Fruit fly (Drosophila melanogaster) whole organism, embryonic: ENCODE data around the gene Zaf1.
A peak's percentile ranks its signal among the peaks of the same experiment; 100 is the strongest.

Experiments used
- CG10959 ChIP-seq: fragments of 200-800 bp; sonication (Bioruptor generic); IDR thresholded peaks from 2 replicates; pipeline ENCODE4 v1.3.6; 2022; ENCODE audit warnings: missing biosample characterization, missing genetic modification characterization
- CG11093 ChIP-seq: fragments of 200-800 bp; sonication (Bioruptor generic); IDR thresholded peaks from 3 replicates; pipeline ENCODE4 v1.3.6; 2022; ENCODE audit warnings: missing biosample characterization, missing genetic modification characterization
- CG11560 ChIP-seq: fragments of 200-800 bp; sonication (Bioruptor generic); IDR thresholded peaks from 3 replicates; pipeline ENCODE4 v1.3.6; 2022; ENCODE audit warnings: missing biosample characterization, missing genetic modification characterization
- CG12071 ChIP-seq: fragments of 200-800 bp; sonication (Bioruptor generic); optimal IDR thresholded peaks from 3 replicates; lab custom pipeline; 2018; ENCODE audit warnings: missing biosample characterization, mild to moderate bottlenecking, missing genetic modification characterization
- CG13287 ChIP-seq: fragments of 200-800 bp; sonication (Bioruptor generic); IDR thresholded peaks from 2 replicates; pipeline ENCODE4 v1.3.6; 2022; ENCODE audit warnings: missing biosample characterization, missing genetic modification characterization; ENCODE audit not compliant: partially characterized antibody
- CG13624 ChIP-seq: fragments of 200-800 bp; sonication (Bioruptor generic); optimal IDR thresholded peaks from 2 replicates; lab custom pipeline; 2016; ENCODE audit warnings: missing biosample characterization, missing genetic modification characterization
- CG13775 ChIP-seq: fragments of 200-800 bp; sonication (Bioruptor generic); optimal IDR thresholded peaks from 3 replicates; lab custom pipeline; 2017; ENCODE audit warnings: missing biosample characterization, mild to moderate bottlenecking, missing genetic modification characterization
- CG14965 ChIP-seq: fragments of 200-800 bp; sonication (Bioruptor generic); optimal IDR thresholded peaks from 2 replicates; lab custom pipeline; 2016; ENCODE audit warnings: missing biosample characterization, missing genetic modification characterization, borderline replicate concordance
- CG1602 ChIP-seq: fragments of 200-800 bp; sonication (Bioruptor generic); optimal IDR thresholded peaks from 3 replicates; lab custom pipeline; 2016; ENCODE audit warnings: missing biosample characterization, missing genetic modification characterization
- CG17385 ChIP-seq: fragments of 200-800 bp; sonication (Bioruptor generic); optimal IDR thresholded peaks from 3 replicates; lab custom pipeline; 2018; ENCODE audit warnings: missing biosample characterization, mild to moderate bottlenecking, missing genetic modification characterization
- CG32532 ChIP-seq: fragments of 200-800 bp; sonication (Bioruptor generic); IDR thresholded peaks from 2 replicates; pipeline ENCODE4 v1.3.6; 2022; ENCODE audit warnings: missing biosample characterization, missing genetic modification characterization
- CG32772 ChIP-seq: fragments of 200-800 bp; sonication (Bioruptor generic); IDR thresholded peaks from 2 replicates; pipeline ENCODE4 v1.3.6; 2022; ENCODE audit warnings: missing biosample characterization, missing genetic modification characterization
- CG34224 ChIP-seq: fragments of 200-800 bp; sonication (Bioruptor generic); IDR thresholded peaks from 3 replicates; pipeline ENCODE4 v1.3.6; 2022; ENCODE audit warnings: missing biosample characterization, missing genetic modification characterization; ENCODE audit not compliant: partially characterized antibody
- CG4820 ChIP-seq: fragments of 200-800 bp; sonication (Bioruptor generic); optimal IDR thresholded peaks from 3 replicates; lab custom pipeline; 2016; ENCODE audit warnings: missing biosample characterization, missing genetic modification characterization
- CG4854 ChIP-seq: fragments of 200-800 bp; sonication (Bioruptor generic); optimal IDR thresholded peaks from 2 replicates; lab custom pipeline; 2016; ENCODE audit warnings: missing biosample characterization, missing genetic modification characterization, inconsistent platforms
- CG5180 ChIP-seq: fragments of 200-800 bp; sonication (Bioruptor generic); optimal IDR thresholded peaks from 3 replicates; lab custom pipeline; 2017; ENCODE audit warnings: missing biosample characterization, missing genetic modification characterization, mild to moderate bottlenecking, moderate library complexity, missing genetic modification reagents
- CG6683 ChIP-seq: fragments of 200-800 bp; sonication (Bioruptor generic); optimal IDR thresholded peaks from 2 replicates; lab custom pipeline; 2017; ENCODE audit warnings: missing biosample characterization, mild to moderate bottlenecking, missing genetic modification characterization, missing genetic modification reagents
- CG7786 ChIP-seq: fragments of 200-800 bp; sonication (Bioruptor generic); optimal IDR thresholded peaks from 2 replicates; lab custom pipeline; 2016; ENCODE audit warnings: missing biosample characterization, missing genetic modification characterization
- CG8388 ChIP-seq: fragments of 200-800 bp; sonication (Bioruptor generic); optimal IDR thresholded peaks from 2 replicates; lab custom pipeline; 2019; ENCODE audit warnings: missing biosample characterization, mild to moderate bottlenecking, missing genetic modification characterization, moderate library complexity
- CG9817 ChIP-seq: fragments of 200-800 bp; sonication (Bioruptor generic); optimal IDR thresholded peaks from 2 replicates; lab custom pipeline; 2018; ENCODE audit warnings: missing biosample characterization, mild to moderate bottlenecking, missing genetic modification characterization, moderate library complexity
- D19A ChIP-seq: fragments of 200-800 bp; optimal IDR thresholded peaks from 3 replicates; lab custom pipeline; 2019; ENCODE audit warnings: missing biosample characterization, mild to moderate bottlenecking, missing genetic modification characterization, moderate library complexity
- Deaf1 ChIP-seq: fragments of 200-800 bp; optimal IDR thresholded peaks from 3 replicates; lab custom pipeline; 2019; ENCODE audit warnings: missing biosample characterization, mild to moderate bottlenecking, missing genetic modification characterization, moderate library complexity
- Doc2 ChIP-seq: fragments of 200-800 bp; sonication (Bioruptor generic); IDR thresholded peaks from 2 replicates; pipeline ENCODE4 v1.3.6; 2022; ENCODE audit warnings: missing biosample characterization, missing genetic modification characterization
- Doc3 ChIP-seq: fragments of 200-800 bp; sonication (Bioruptor generic); IDR thresholded peaks from 3 replicates; pipeline ENCODE4 v1.3.6; 2022; ENCODE audit warnings: missing biosample characterization, missing genetic modification characterization; ENCODE audit not compliant: partially characterized antibody
- Eip74EF ChIP-seq, 2 experiments: fragments of 200-800 bp in 1 of 2; fragments of >200 bp in 1 of 2; sonication (Bioruptor generic) in 1 of 2; optimal IDR thresholded peaks; 2 replicates each; lab custom pipeline; 2017 to 2019; ENCODE audit warnings: missing biosample characterization in 2 of 2, missing genetic modification characterization in 2 of 2, mild to moderate bottlenecking in 1 of 2, moderate library complexity in 1 of 2
- Ets97D ChIP-seq: fragments of 200-800 bp; sonication (Bioruptor generic); optimal IDR thresholded peaks from 3 replicates; lab custom pipeline; 2016; ENCODE audit warnings: missing biosample characterization, missing genetic modification characterization
- H2.0 ChIP-seq: fragments of 200-800 bp; sonication (Bioruptor generic); IDR thresholded peaks from 2 replicates; pipeline ENCODE4 v1.3.6; 2022; ENCODE audit warnings: missing biosample characterization, missing genetic modification characterization
- Med ChIP-seq: fragments of 200-800 bp; sonication (Bioruptor generic); peaks from one replicate; lab custom pipeline; 2016; ENCODE audit warnings: missing biosample characterization, missing genetic modification characterization, mild to moderate bottlenecking, inconsistent platforms, moderate library complexity
- Mes4 ChIP-seq: fragments of 200-800 bp; sonication (Bioruptor generic); optimal IDR thresholded peaks from 2 replicates; lab custom pipeline; 2016; ENCODE audit warnings: missing biosample characterization, missing genetic modification characterization
- NC2β ChIP-seq: fragments of 200-800 bp; sonication (Bioruptor generic); optimal IDR thresholded peaks from 2 replicates; lab custom pipeline; 2016; ENCODE audit warnings: missing biosample characterization, missing genetic modification characterization
- Sin3A ChIP-seq: fragments of >200 bp; optimal IDR thresholded peaks from 2 replicates; lab custom pipeline; 2018
- Sox102F ChIP-seq: fragments of 200-800 bp; sonication (Bioruptor generic); optimal IDR thresholded peaks from 2 replicates; lab custom pipeline; 2018; ENCODE audit warnings: missing biosample characterization, mild to moderate bottlenecking, missing genetic modification characterization, moderate library complexity
- al ChIP-seq: fragments of 200-800 bp; sonication (Bioruptor generic); IDR thresholded peaks from 2 replicates; pipeline ENCODE4 v1.3.6; 2022; ENCODE audit warnings: missing biosample characterization, missing genetic modification characterization
- ato ChIP-seq: fragments of 200-800 bp; sonication (Bioruptor generic); IDR thresholded peaks from 2 replicates; pipeline ENCODE4 v1.3.6; 2022; ENCODE audit warnings: missing biosample characterization, missing genetic modification characterization; ENCODE audit not compliant: partially characterized antibody
- cato ChIP-seq: fragments of 200-800 bp; sonication (Bioruptor generic); optimal IDR thresholded peaks from 2 replicates; lab custom pipeline; 2016; ENCODE audit warnings: missing biosample characterization, missing genetic modification characterization, borderline replicate concordance
- emc ChIP-seq: fragments of 200-800 bp; sonication (Bioruptor generic); optimal IDR thresholded peaks from 2 replicates; lab custom pipeline; 2016; ENCODE audit warnings: missing biosample characterization, missing genetic modification characterization
- fd3F ChIP-seq: fragments of 200-800 bp; sonication (Bioruptor generic); optimal IDR thresholded peaks from 2 replicates; lab custom pipeline; 2018; ENCODE audit warnings: missing biosample characterization, mild to moderate bottlenecking, missing genetic modification characterization, moderate library complexity
- ind ChIP-seq: fragments of 200-800 bp; sonication (Bioruptor generic); optimal IDR thresholded peaks from 3 replicates; lab custom pipeline; 2016; ENCODE audit warnings: missing biosample characterization, missing genetic modification characterization
- lmd ChIP-seq: fragments of 200-800 bp; sonication (Bioruptor generic); IDR thresholded peaks from 2 replicates; pipeline ENCODE4 v1.3.6; 2022; ENCODE audit warnings: missing biosample characterization, missing genetic modification characterization
- lola ChIP-seq, 3 experiments: fragments of >200 bp in 2 of 3; fragments of 200-800 bp in 1 of 3; sonication (Bioruptor generic) in 1 of 3; optimal IDR thresholded peaks; 2 replicates each; lab custom pipeline; 2017 to 2019; ENCODE audit warnings: missing biosample characterization in 3 of 3, missing genetic modification characterization in 3 of 3, mild to moderate bottlenecking in 1 of 3, moderate library complexity in 1 of 3
- mam ChIP-seq: fragments of 200-800 bp; sonication (Bioruptor generic); optimal IDR thresholded peaks from 3 replicates; lab custom pipeline; 2016; ENCODE audit warnings: missing biosample characterization, missing genetic modification characterization
- mld ChIP-seq: fragments of 200-800 bp; sonication (Bioruptor generic); IDR thresholded peaks from 3 replicates; pipeline ENCODE4 v1.3.6; 2022; ENCODE audit warnings: missing biosample characterization, missing genetic modification characterization; ENCODE audit not compliant: partially characterized antibody
- tin ChIP-seq: fragments of 200-800 bp; sonication (Bioruptor generic); optimal IDR thresholded peaks from 3 replicates; lab custom pipeline; 2016; ENCODE audit warnings: missing biosample characterization, missing genetic modification characterization
- ttk ChIP-seq: fragments of 200-800 bp; sonication (Bioruptor generic); IDR thresholded peaks from 2 replicates; pipeline ENCODE4 v2.1.2; 2022; ENCODE audit warnings: missing biosample characterization, missing genetic modification characterization
- unc-4 ChIP-seq: fragments of 200-800 bp; sonication (Bioruptor generic); IDR thresholded peaks from 2 replicates; pipeline ENCODE4 v1.3.6; 2022; ENCODE audit warnings: missing biosample characterization, missing genetic modification characterization; ENCODE audit not compliant: partially characterized antibody
- wek ChIP-seq: fragments of 200-800 bp; sonication (Bioruptor generic); optimal IDR thresholded peaks from 3 replicates; lab custom pipeline; 2018; ENCODE audit warnings: missing biosample characterization, mild to moderate bottlenecking, missing genetic modification characterization, moderate library complexity
- wor ChIP-seq: fragments of 200-800 bp; sonication (Bioruptor generic); IDR thresholded peaks from 2 replicates; pipeline ENCODE4 v1.3.6; 2022; ENCODE audit warnings: missing biosample characterization, missing genetic modification characterization
- zen ChIP-seq: fragments of 200-800 bp; sonication (Bioruptor generic); optimal IDR thresholded peaks from 3 replicates; lab custom pipeline; 2018; ENCODE audit warnings: missing biosample characterization, mild to moderate bottlenecking, missing genetic modification characterization, moderate library complexity
- zen2 ChIP-seq: fragments of 200-800 bp; sonication (Bioruptor generic); IDR thresholded peaks from 3 replicates; pipeline ENCODE4 v1.3.6; 2022; ENCODE audit warnings: missing biosample characterization, missing genetic modification characterization; ENCODE audit not compliant: partially characterized antibody

The Zaf1 gene

DNA sequence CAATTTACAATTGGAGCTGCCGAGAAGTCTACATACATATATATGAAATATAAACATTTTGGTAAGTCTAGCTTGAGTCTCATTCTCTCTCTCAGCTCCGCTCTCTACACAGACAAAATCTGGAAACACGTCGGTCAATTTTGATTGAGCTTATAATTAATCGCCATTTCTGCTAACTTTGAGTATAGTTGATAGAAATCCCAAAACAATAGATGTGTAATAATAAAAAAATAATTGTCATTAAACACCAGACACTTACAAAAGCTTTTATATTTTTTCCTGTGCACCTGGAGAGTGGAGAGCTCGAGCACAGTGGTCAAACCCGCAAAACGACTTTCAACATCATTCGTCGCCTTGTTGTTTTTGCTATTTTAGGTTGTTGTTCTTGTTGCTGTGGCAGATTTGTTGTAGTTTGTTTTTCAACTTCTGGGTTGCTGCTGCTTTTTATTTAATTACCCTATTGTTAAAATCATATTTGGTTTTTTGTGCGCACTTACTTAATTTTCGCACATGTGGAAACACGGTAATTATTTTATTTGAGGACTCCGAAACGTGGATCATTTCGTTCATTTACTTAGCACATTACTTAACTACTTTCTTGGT is 31.3 kb upstream of the Zaf1 start (continued):
- TF ChIP-seq CG4854 (peak; percentile 94), Deaf1 (tag; lab: Kevin White, UChicago) (peak; percentile 80), Eip74EF (GFP tag; optimal IDR thresholded peaks at IDR 0.05; lab: Kevin White, UChicago) (peak in 1 of 2 experiments; percentile 90), CG11093 (GFP tag; lab: Robert Waterston, UW) (peak; percentile 90), NC2β (GFP tag; lab: Kevin White, UChicago) (peak; percentile 95), CG5180 (GFP tag; lab: Kevin White, UChicago) (peak; percentile 82), CG13287 (GFP tag; lab: Robert Waterston, UW) (no peak), emc (GFP tag; lab: Kevin White, UChicago) (peak; percentile 87), Med (GFP tag; lab: Kevin White, UChicago) (peak; percentile 100), CG7786 (peak; percentile 96), D19A (peak; percentile 92), Sox102F (GFP tag; lab: Kevin White, UChicago) (peak; percentile 96), Doc3 (GFP tag; lab: Robert Waterston, UW) (0 out of 3 replicates have a peak, but pooled peaks have one; percentile 13), ttk (GFP tag; lab: Robert Waterston, UW) (peak; percentile 95), Sin3A (lab: Kevin White, UChicago) (no peak), CG34224 (no peak), ato (GFP tag; lab: Robert Waterston, UW) (no peak), mld (GFP tag; lab: Robert Waterston, UW) (no peak), CG32772 (GFP tag; lab: Robert Waterston, UW) (peak; percentile 97), CG32532 (GFP tag; lab: Robert Waterston, UW) (peak; percentile 98), CG11560 (tag; lab: Robert Waterston, UW) (peak; percentile 85), mam (peak; percentile 96), CG8388 (GFP tag; lab: Kevin White, UChicago) (peak; percentile 96), CG13775 (peak; percentile 94), CG17385 (GFP tag; lab: Kevin White, UChicago) (peak; percentile 94), Mes4 (GFP tag; lab: Kevin White, UChicago) (peak; percentile 87), ind (peak; percentile 96), H2.0 (GFP tag; lab: Robert Waterston, UW) (peak; percentile 97), Ets97D (GFP tag; lab: Kevin White, UChicago) (peak; percentile 88), zen2 (GFP tag; lab: Robert Waterston, UW) (no peak), CG12071 (GFP tag; lab: Kevin White, UChicago) (peak; percentile 97), lmd (GFP tag; lab: Robert Waterston, UW) (peak; percentile 97), al (GFP tag; lab: Robert Waterston, UW) (peak; percentile 97), CG1602 (GFP tag; lab: Kevin White, UChicago) (peak; percentile 94), lola (GFP tag; optimal IDR thresholded peaks at IDR 0.05; lab: Kevin White, UChicago) (peak in 1 of 3 experiments; percentile 92), fd3F (peak; percentile 96), wor (peak; percentile 93), wek (peak; percentile 84), CG10959 (GFP tag; lab: Robert Waterston, UW) (peak; percentile 90), CG4820 (GFP tag; lab: Kevin White, UChicago) (peak; percentile 83), CG9817 (tag; lab: Kevin White, UChicago) (peak; percentile 94), cato (GFP tag; lab: Kevin White, UChicago) (peak; percentile 91), CG6683 (GFP tag; lab: Kevin White, UChicago) (peak; percentile 86), unc-4 (GFP tag; lab: Robert Waterston, UW) (no peak), CG14965 (GFP tag; lab: Kevin White, UChicago) (peak; percentile 66), Doc2 (GFP tag; lab: Robert Waterston, UW) (peak; percentile 82), tin (GFP tag; lab: Kevin White, UChicago) (peak; percentile 95), zen (tag; lab: Kevin White, UChicago) (peak; percentile 90), CG13624 (GFP tag; lab: Kevin White, UChicago) (peak; percentile 95)
